Worm (Caenorhabditis elegans): Measurements from ENCODE around the gene F49H12.4.

DNA sequence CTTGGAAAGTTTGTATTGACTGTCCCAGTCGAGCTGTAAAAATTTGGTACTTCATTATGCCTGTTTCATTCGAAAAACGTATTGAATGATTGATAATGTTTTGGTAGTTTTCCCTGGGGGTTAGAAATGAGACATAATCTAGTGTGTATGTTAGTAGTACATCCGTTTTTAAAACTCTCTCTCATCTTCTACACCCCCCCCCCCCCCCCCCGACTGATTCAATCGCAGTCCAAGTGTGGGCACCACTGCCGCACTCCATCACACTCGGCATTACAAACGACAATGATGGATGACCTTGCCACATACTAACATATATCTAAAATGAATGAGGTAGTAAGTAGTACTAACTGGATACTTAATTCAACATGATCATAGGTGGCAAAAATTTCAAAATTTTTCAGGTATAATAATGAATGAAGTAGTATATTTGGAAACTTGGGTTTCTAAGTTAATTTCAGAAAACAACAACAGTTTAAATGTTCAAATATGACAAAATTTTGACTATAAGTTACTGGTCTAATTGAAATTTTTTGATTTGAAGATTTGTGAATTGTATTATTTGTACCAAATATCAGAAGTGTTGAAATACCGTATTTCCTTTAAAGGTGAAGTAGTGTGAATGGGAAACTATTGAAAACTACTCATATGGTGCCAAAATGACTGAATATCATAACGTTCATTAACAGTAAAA is 38.0 kb upstream of the F49H12.4 start:
- TF ChIP-seq sma-3 (GFP tag; optimal IDR thresholded peaks at IDR 0.05), result no peak
- no peak for TF ChIP-seq F13H6.1 (tag; optimal IDR thresholded peaks at IDR 0.05)
- no peak for TF ChIP-seq mab-5 (tag; optimal IDR thresholded peaks at IDR 0.05)
- no peak for TF ChIP-seq ZK546.5 (tag; optimal IDR thresholded peaks at IDR 0.05)
- TF ChIP-seq nhr-11 (tag; optimal IDR thresholded peaks at IDR 0.05), result no peak
- no peak for TF ChIP-seq skn-1 (tag; optimal IDR thresholded peaks at IDR 0.05)
- TF ChIP-seq nhr-12 (tag; optimal IDR thresholded peaks at IDR 0.05), result no peak
- TF ChIP-seq egl-27 (tag; optimal IDR thresholded peaks at IDR 0.05), result no peak
